Worm (Caenorhabditis elegans) whole organism, L3 larva: ENCODE measurements around the gene pqn-83.

Experiments
- aly-2 ChIP-seq: fragments of 150-350 bp; optimal IDR thresholded peaks from 2 replicates; lab custom pipeline; 2014; ENCODE audit warnings: missing biosample characterization, missing genetic modification characterization
- elt-1 ChIP-seq: fragments of 150-350 bp; optimal IDR thresholded peaks from 2 replicates; lab custom pipeline; 2014; ENCODE audit warnings: missing biosample characterization, missing genetic modification characterization
- fos-1 ChIP-seq: fragments of 150-350 bp; optimal IDR thresholded peaks from 2 replicates; lab custom pipeline; 2014; ENCODE audit warnings: missing biosample characterization, missing genetic modification characterization
- mdl-1 ChIP-seq: fragments of 150-350 bp; optimal IDR thresholded peaks from 2 replicates; lab custom pipeline; 2014; ENCODE audit warnings: missing biosample characterization, missing genetic modification characterization
- nhr-23 ChIP-seq: fragments of 150-350 bp; optimal IDR thresholded peaks from 2 replicates; lab custom pipeline; 2014; ENCODE audit warnings: missing biosample characterization, missing genetic modification reagents, missing genetic modification characterization
- pha-4 ChIP-seq: fragments of 150-350 bp; optimal IDR thresholded peaks from 2 replicates; lab custom pipeline; 2014; ENCODE audit warnings: missing biosample characterization, missing genetic modification reagents, missing genetic modification characterization
- unc-62 ChIP-seq: fragments of 150-350 bp; sonication (generic microtip); optimal IDR thresholded peaks from 4 replicates; lab custom pipeline; 2014; ENCODE audit warnings: missing biosample characterization, missing genetic modification reagents, missing genetic modification characterization

DNA sequence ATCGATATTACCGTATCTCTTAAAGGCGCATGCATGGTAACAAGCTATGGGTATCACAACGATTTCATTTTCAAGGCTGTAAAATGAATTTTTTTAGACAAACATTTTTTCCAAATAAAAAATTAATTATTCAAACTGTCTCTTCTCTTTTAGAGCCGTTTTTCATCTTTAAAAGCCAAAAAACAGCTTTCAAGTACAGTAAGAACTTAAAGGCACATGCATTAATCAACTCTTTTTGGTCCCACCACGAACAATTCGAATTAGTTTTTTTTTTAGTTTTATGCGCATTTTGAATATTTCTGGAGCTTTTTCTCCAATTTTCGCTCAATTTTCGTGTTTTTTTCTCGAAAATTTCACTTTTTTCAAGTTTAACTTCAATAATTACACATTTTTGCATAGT is 5.1 kb upstream of the pqn-83 start:
- TF ChIP-seq unc-62 (GFP tag; lab: Kevin White, UChicago): no peak
- no peak for TF ChIP-seq nhr-23
- TF ChIP-seq mdl-1 (tag; lab: Kevin White, UChicago): no peak
- TF ChIP-seq fos-1 (tag; lab: Kevin White, UChicago): no peak
- no peak for TF ChIP-seq aly-2 (tag; lab: Kevin White, UChicago)
- TF ChIP-seq elt-1 (tag; lab: Kevin White, UChicago): no peak
- TF ChIP-seq pha-4 (tag; lab: Kevin White, UChicago): no peak
